Fruit fly (Drosophila melanogaster) S2 (cell line): ENCODE results near the gene jim.

ENCODE experiments used
- CG8478 ChIP-seq: fragments of >200 bp; optimal IDR thresholded peaks from 2 replicates; lab custom pipeline; 2018
- CTCF ChIP-seq, 2 experiments: fragments of >200 bp; optimal IDR thresholded peaks; 2 replicates each; lab custom pipeline; 2018

- no peak for TF ChIP-seq CG8478 (lab: Kevin White, UChicago)
- no peak for TF ChIP-seq CTCF (optimal IDR thresholded peaks at IDR 0.05; lab: Kevin White, UChicago)
Observed at dm6 chr3L:22883649-22884048, 48.7 kb upstream of the jim start.
